Fruit fly (Drosophila melanogaster): ENCODE results near the gene mRpL45.

The mRpL45 gene

DNA sequence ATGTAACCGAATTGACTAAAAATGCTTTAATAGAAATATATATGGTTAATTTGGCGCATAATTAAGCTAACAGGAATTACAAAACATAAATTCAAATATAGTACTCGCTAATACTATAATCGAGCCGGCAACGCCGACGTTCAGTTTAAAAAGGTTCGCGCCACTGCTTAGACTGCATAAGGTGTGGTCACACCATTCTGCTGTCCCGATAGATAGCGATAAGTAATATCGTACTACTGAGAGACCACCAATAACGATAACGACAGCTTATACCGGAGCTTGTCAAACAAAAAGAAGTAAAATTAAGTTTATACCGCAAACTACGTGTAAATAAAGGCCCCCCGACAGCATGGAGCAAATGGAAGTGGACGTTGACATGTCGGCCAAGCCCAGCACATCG is 37.7 kb upstream of the mRpL45 start, which contains the start of gene CSN6 (continued):
- TF ChIP-seq chm (GFP tag; IDR thresholded peaks at IDR 0.05) (no peak), NFAT (GFP tag; IDR thresholded peaks at IDR 0.05) (no peak), CG14860 (GFP tag; IDR thresholded peaks at IDR 0.05; ENCODE audit: partially characterized antibody) (peak; percentile 78), CG13287 (GFP tag; IDR thresholded peaks at IDR 0.05; ENCODE audit: partially characterized antibody) (peak; percentile 96), crp (GFP tag; optimal IDR thresholded peaks at IDR 0.05) (peak in 1 of 2 experiments; percentile 57), Abd-B (GFP tag; optimal IDR thresholded peaks at IDR 0.05) (peak; percentile 41), sens-2 (GFP tag; IDR thresholded peaks at IDR 0.05) (no peak), exex (tag; optimal IDR thresholded peaks at IDR 0.05) (peak; percentile 14), Ets65A (GFP tag) (peak; percentile 91), CG16779 (GFP tag; IDR thresholded peaks at IDR 0.05) (0 out of 2 replicates have a peak, but pooled peaks have one; percentile 28), stwl (tag; optimal IDR thresholded peaks at IDR 0.05) (peak; percentile 89), pzg (GFP tag; optimal IDR thresholded peaks at IDR 0.05) (peak; percentile 99), Ets97D (GFP tag; optimal IDR thresholded peaks at IDR 0.05) (peak; percentile 60), CG34376 (GFP tag; optimal IDR thresholded peaks at IDR 0.05) (peak; percentile 60), E2f2 (GFP tag; IDR thresholded peaks at IDR 0.05) (peak; percentile 91), CG10431 (GFP tag; optimal IDR thresholded peaks at IDR 0.05) (no peak), sug (tag; optimal IDR thresholded peaks at IDR 0.05) (peak; percentile 53), mld (GFP tag; IDR thresholded peaks at IDR 0.05; ENCODE audit: partially characterized antibody) (peak; percentile 75), trem (tag; optimal IDR thresholded peaks at IDR 0.05) (peak; percentile 75), mam (GFP tag; optimal IDR thresholded peaks at IDR 0.05) (peak; percentile 37), hth (optimal IDR thresholded peaks at IDR 0.05) (no peak), Doc3 (GFP tag; IDR thresholded peaks at IDR 0.05; ENCODE audit: partially characterized antibody) (peak; percentile 60; the same call in 2 of the 3 replicates), nerfin-2 (GFP tag; IDR thresholded peaks at IDR 0.05; ENCODE audit: partially characterized antibody) (peak; percentile 88), CG11560 (tag; IDR thresholded peaks at IDR 0.05) (peak; percentile 22; the same call in 1 of the 3 replicates), lmd (GFP tag; IDR thresholded peaks at IDR 0.05) (no peak), bbx (GFP tag; IDR thresholded peaks at IDR 0.05; ENCODE audit: partially characterized antibody) (peak; percentile 84), CG4820 (GFP tag; optimal IDR thresholded peaks at IDR 0.05) (no peak), CG15696 (tag; optimal IDR thresholded peaks at IDR 0.05) (no peak), ftz-f1 (GFP tag; optimal IDR thresholded peaks at IDR 0.05) (peak; percentile 42), CG13624 (GFP tag; optimal IDR thresholded peaks at IDR 0.05) (peak; percentile 44), Nf-YC (tag; optimal IDR thresholded peaks at IDR 0.05) (peak; percentile 68), knrl (GFP tag; IDR thresholded peaks at IDR 0.05; ENCODE audit: partially characterized antibody) (peak; percentile 85), CG5953 (GFP tag; IDR thresholded peaks at IDR 0.05) (no peak), Dbx (GFP tag; IDR thresholded peaks at IDR 0.05) (peak; percentile 57; the same call in 2 of the 3 replicates), gfzf (GFP tag; optimal IDR thresholded peaks at IDR 0.05) (peak; percentile 72), lilli (GFP tag; optimal IDR thresholded peaks at IDR 0.05) (peak; percentile 10), ERR (GFP tag; optimal IDR thresholded peaks at IDR 0.05) (peak; percentile 18), CG3847 (GFP tag; IDR thresholded peaks at IDR 0.05) (peak; percentile 49), CG16813 (GFP tag; IDR thresholded peaks at IDR 0.05; ENCODE audit: partially characterized antibody) (peak; percentile 79), CG18764 (GFP tag; optimal IDR thresholded peaks at IDR 0.05) (no peak), CG7963 (GFP tag; IDR thresholded peaks at IDR 0.05; ENCODE audit: partially characterized antibody) (peak; percentile 79), jumu (GFP tag; optimal IDR thresholded peaks at IDR 0.05) (peak; percentile 16), Med (GFP tag) (peak; percentile 90), ato (GFP tag; IDR thresholded peaks at IDR 0.05; ENCODE audit: partially characterized antibody) (peak; percentile 86), sna (GFP tag; IDR thresholded peaks at IDR 0.05; ENCODE audit: partially characterized antibody) (peak; percentile 79), Camta (GFP tag; optimal IDR thresholded peaks at IDR 0.05) (no peak), unc-4 (GFP tag; IDR thresholded peaks at IDR 0.05; ENCODE audit: partially characterized antibody) (peak; percentile 92), CG8388 (GFP tag; optimal IDR thresholded peaks at IDR 0.05) (no peak), CG30431 (GFP tag; optimal IDR thresholded peaks at IDR 0.05) (no peak), CG11723 (GFP tag; optimal IDR thresholded peaks at IDR 0.05) (no peak)
